Fruit fly (Drosophila melanogaster) whole organism, wandering third instar larva: ENCODE measurements around the gene CG34307.

Experiments
- HLH106 ChIP-seq: fragments of 200-800 bp; optimal IDR thresholded peaks from 3 replicates; lab custom pipeline; 2019; ENCODE audit warnings: missing biosample characterization, mild to moderate bottlenecking, missing genetic modification characterization, moderate library complexity
- Hr78 ChIP-seq: fragments of >200 bp; optimal IDR thresholded peaks from 2 replicates; lab custom pipeline; 2017; ENCODE audit warnings: missing biosample characterization, missing genetic modification characterization
- OdsH ChIP-seq: fragments of 200-800 bp; sonication (Bioruptor generic); optimal IDR thresholded peaks from 2 replicates; lab custom pipeline; 2016; ENCODE audit warnings: missing biosample characterization, mild to moderate bottlenecking, missing genetic modification characterization

- TF ChIP-seq OdsH (GFP tag; lab: Kevin White, UChicago) (peak; percentile 23), HLH106 (peak; percentile 36), Hr78 (GFP tag; lab: Kevin White, UChicago) (no peak)
These were observed 9.3 kb upstream of the CG34307 start for dm6 chr3R:11888038-11888567.
